Fruit fly (Drosophila melanogaster): ENCODE measurements around the gene AlaRS.

AlaRS gene

DNA sequence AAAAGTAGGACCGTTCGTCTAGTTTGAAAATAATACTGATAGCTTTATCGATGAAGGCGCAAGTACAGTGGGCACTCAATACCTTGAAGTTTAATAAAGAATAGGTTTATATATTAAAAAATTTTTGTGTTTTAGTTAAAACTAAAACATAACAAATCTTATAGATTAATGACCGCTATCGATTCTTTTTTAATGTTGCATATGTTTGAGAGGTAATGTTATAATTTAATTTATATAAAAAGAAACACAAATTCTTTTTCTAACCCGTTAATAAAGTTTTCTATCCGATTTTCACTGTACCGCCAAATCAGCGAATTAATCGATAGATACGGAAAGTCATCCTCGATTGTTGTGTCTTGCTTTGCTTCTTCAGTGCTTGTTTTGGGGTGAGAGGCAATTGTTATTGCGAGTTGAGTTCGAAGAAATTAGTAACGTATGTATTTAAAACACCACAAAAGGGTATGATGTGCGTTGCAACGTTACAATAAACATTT lies 2.6 kb upstream of the AlaRS start, which contains the start of the genes Dad1 and CG13384:
Gene Dad1 (minus strand): TSS at position 30 of the 494 bp plus-strand sequence.
Gene CG13384 (plus strand): TSS at position 348 of the 494 bp plus-strand sequence.
- TF ChIP-seq CG9948 (tag; optimal IDR thresholded peaks at IDR 0.05) = peak; percentile 92
- peak; percentile 78 for TF ChIP-seq CG12605 (GFP tag; IDR thresholded peaks at IDR 0.05)
- peak; percentile 86 for TF ChIP-seq CG8301 (tag; optimal IDR thresholded peaks at IDR 0.05)
- peak; percentile 61; the same call in 1 of the 2 replicates for TF ChIP-seq CG10348 (GFP tag; IDR thresholded peaks at IDR 0.05)
- TF ChIP-seq CG34367 (tag; optimal IDR thresholded peaks at IDR 0.05) = peak; percentile 86
- peak; percentile 93 for TF ChIP-seq CG14655 (GFP tag; optimal IDR thresholded peaks at IDR 0.05)
- peak; percentile 95 for TF ChIP-seq CG15710 (tag; optimal IDR thresholded peaks at IDR 0.05)
- peak; percentile 96 for TF ChIP-seq CG8159 (tag; optimal IDR thresholded peaks at IDR 0.05)
- no peak for TF ChIP-seq CG13204 (GFP tag; optimal IDR thresholded peaks at IDR 0.05)
- peak; percentile 30 for TF ChIP-seq gl (tag; optimal IDR thresholded peaks at IDR 0.05)
- peak; percentile 69 for TF ChIP-seq Pif1B (GFP tag; optimal IDR thresholded peaks at IDR 0.05)
- TF ChIP-seq Pif1A (GFP tag; optimal IDR thresholded peaks at IDR 0.05) = peak; percentile 33
- TF ChIP-seq fd96Ca (GFP tag; IDR thresholded peaks at IDR 0.05) = no peak
- TF ChIP-seq Ets98B (GFP tag; IDR thresholded peaks at IDR 0.05) = peak; percentile 76
- peak; percentile 86 for TF ChIP-seq D1 (tag; optimal IDR thresholded peaks at IDR 0.05)
- TF ChIP-seq CG17806 (tag; optimal IDR thresholded peaks at IDR 0.05) = peak; percentile 92
- peak; percentile 81 for TF ChIP-seq rn (GFP tag; IDR thresholded peaks at IDR 0.05)
- TF ChIP-seq CG32121 (GFP tag; IDR thresholded peaks at IDR 0.05) = peak; percentile 90
- peak; percentile 92 for TF ChIP-seq Snoo (tag; optimal IDR thresholded peaks at IDR 0.05)
- peak; percentile 88 for TF ChIP-seq CG4496 (GFP tag; IDR thresholded peaks at IDR 0.05)
- peak; percentile 22 for TF ChIP-seq EcR (GFP tag; optimal IDR thresholded peaks at IDR 0.05)

DNA sequence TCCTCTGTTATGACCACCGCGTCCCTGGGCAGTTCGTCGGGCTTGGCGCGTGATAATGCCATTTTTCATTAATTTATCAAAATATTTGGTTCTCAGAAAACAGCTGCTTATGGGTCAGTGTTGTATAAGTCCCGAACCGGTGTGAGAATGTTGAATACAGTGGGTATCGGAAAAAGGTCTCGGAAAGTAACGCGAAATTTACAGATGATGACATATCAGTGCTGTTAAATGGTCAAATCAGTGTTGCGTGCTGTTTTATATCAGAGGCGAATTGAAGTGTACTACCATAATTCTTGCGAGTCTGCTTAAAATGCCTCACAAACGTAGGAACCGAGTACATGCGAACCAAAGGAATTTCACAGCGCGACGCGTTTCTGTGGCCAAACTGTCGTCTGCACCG lies 1.1 kb upstream of the AlaRS start, which contains the start of the genes CG13392 and Rcd4:
Gene CG13392 (minus strand): TSS at position 162 of the 400 bp plus-strand sequence.
Gene Rcd4 (plus strand): TSS at position 216 of the 400 bp plus-strand sequence.
- TF ChIP-seq CG17806 (tag; optimal IDR thresholded peaks at IDR 0.05) = peak; percentile 34
- TF ChIP-seq CG14655 (GFP tag; optimal IDR thresholded peaks at IDR 0.05) = peak; percentile 25
- peak; percentile 15; the same call in 1 of the 2 replicates for TF ChIP-seq rn (GFP tag; IDR thresholded peaks at IDR 0.05)
- TF ChIP-seq CG32121 (GFP tag; IDR thresholded peaks at IDR 0.05) = no peak
- peak; percentile 80 for TF ChIP-seq CG4496 (GFP tag; IDR thresholded peaks at IDR 0.05)
- no peak for TF ChIP-seq D1 (tag; optimal IDR thresholded peaks at IDR 0.05)
- TF ChIP-seq Snoo (tag; optimal IDR thresholded peaks at IDR 0.05) = peak; percentile 67
- peak; percentile 37 for TF ChIP-seq CG15710 (tag; optimal IDR thresholded peaks at IDR 0.05)
- peak; percentile 0 for TF ChIP-seq EcR (GFP tag; optimal IDR thresholded peaks at IDR 0.05)
- TF ChIP-seq Ets98B (GFP tag; IDR thresholded peaks at IDR 0.05) = peak; percentile 66
- peak; percentile 34 for TF ChIP-seq Pif1B (GFP tag; optimal IDR thresholded peaks at IDR 0.05)
- TF ChIP-seq CG8301 (tag; optimal IDR thresholded peaks at IDR 0.05) = peak; percentile 17
- no peak for TF ChIP-seq CG13204 (GFP tag; optimal IDR thresholded peaks at IDR 0.05)
- TF ChIP-seq CG8159 (tag; optimal IDR thresholded peaks at IDR 0.05) = peak; percentile 47
- peak; percentile 7 for TF ChIP-seq CG34367 (tag; optimal IDR thresholded peaks at IDR 0.05)
- no peak for TF ChIP-seq CG10348 (GFP tag; IDR thresholded peaks at IDR 0.05)
- no peak; the same call in 2 of the 3 replicates for TF ChIP-seq fd96Ca (GFP tag; IDR thresholded peaks at IDR 0.05)
- TF ChIP-seq Pif1A (GFP tag; optimal IDR thresholded peaks at IDR 0.05) = peak; percentile 48
- TF ChIP-seq CG9948 (tag; optimal IDR thresholded peaks at IDR 0.05) = no peak
- TF ChIP-seq CG12605 (GFP tag; IDR thresholded peaks at IDR 0.05) = no peak
- TF ChIP-seq gl (tag; optimal IDR thresholded peaks at IDR 0.05) = peak; percentile 44

- peak; percentile 99 for TF ChIP-seq D1 (tag; optimal IDR thresholded peaks at IDR 0.05)
- peak; percentile 96 for TF ChIP-seq fd96Ca (GFP tag; IDR thresholded peaks at IDR 0.05)
- TF ChIP-seq CG12605 (GFP tag; IDR thresholded peaks at IDR 0.05) = peak; percentile 99
- TF ChIP-seq CG32121 (GFP tag; IDR thresholded peaks at IDR 0.05) = peak; percentile 100
- peak; percentile 98 for TF ChIP-seq CG13204 (GFP tag; optimal IDR thresholded peaks at IDR 0.05)
- peak; percentile 100 for TF ChIP-seq CG9948 (tag; optimal IDR thresholded peaks at IDR 0.05)
- peak; percentile 100 for TF ChIP-seq CG15710 (tag; optimal IDR thresholded peaks at IDR 0.05)
- peak; percentile 100 for TF ChIP-seq Ets98B (GFP tag; IDR thresholded peaks at IDR 0.05)
- peak; percentile 99 for TF ChIP-seq CG34367 (tag; optimal IDR thresholded peaks at IDR 0.05)
- peak; percentile 100 for TF ChIP-seq CG8159 (tag; optimal IDR thresholded peaks at IDR 0.05)
- TF ChIP-seq gl (tag; optimal IDR thresholded peaks at IDR 0.05) = peak; percentile 98
- peak; percentile 99 for TF ChIP-seq Pif1A (GFP tag; optimal IDR thresholded peaks at IDR 0.05)
- peak; percentile 97 for TF ChIP-seq CG10348 (GFP tag; IDR thresholded peaks at IDR 0.05)
- TF ChIP-seq Pif1B (GFP tag; optimal IDR thresholded peaks at IDR 0.05) = peak; percentile 99
- TF ChIP-seq Snoo (tag; optimal IDR thresholded peaks at IDR 0.05) = peak; percentile 100
- peak; percentile 100 for TF ChIP-seq CG4496 (GFP tag; IDR thresholded peaks at IDR 0.05)
- TF ChIP-seq EcR (GFP tag; optimal IDR thresholded peaks at IDR 0.05) = peak; percentile 72
- peak; percentile 99 for TF ChIP-seq rn (GFP tag; IDR thresholded peaks at IDR 0.05)
- peak; percentile 100 for TF ChIP-seq CG17806 (tag; optimal IDR thresholded peaks at IDR 0.05)
- peak; percentile 100 for TF ChIP-seq CG14655 (GFP tag; optimal IDR thresholded peaks at IDR 0.05)
- TF ChIP-seq CG8301 (tag; optimal IDR thresholded peaks at IDR 0.05) = peak; percentile 99
Observed at dm6 chr2L:8376717-8377116, 4.8 kb downstream of the AlaRS start, which contains the start of the genes CG13390 and CG17294. Gene CG13390, minus strand, starts transcription at chr2L:8376797. Gene CG17294, plus strand, starts transcription at chr2L:8377035.

DNA sequence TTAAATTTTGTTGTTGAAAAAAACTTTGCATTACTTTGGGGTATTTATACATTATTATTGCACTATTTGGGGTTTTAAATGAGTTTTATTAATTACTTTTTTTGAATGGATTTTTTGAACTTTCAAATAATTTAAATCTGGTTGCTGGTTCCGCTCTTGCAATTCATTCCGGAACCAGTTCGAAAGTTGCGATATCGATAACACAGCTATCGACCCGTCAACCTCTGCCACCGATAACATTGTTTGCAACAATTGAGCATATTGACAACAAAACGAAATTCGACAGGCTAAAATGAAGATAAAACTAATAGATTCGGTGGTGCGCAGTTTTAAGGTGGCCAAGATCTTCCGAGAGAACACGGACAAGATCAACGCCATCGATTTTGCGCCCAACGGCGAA lies 7.3 kb downstream of the AlaRS start, which contains the start of gene Wdr82:
Gene Wdr82 (plus strand): TSS at position 227 of the 400 bp plus-strand sequence.
- no peak for TF ChIP-seq CG34367 (tag; optimal IDR thresholded peaks at IDR 0.05)
- no peak for TF ChIP-seq CG10348 (GFP tag; IDR thresholded peaks at IDR 0.05)
- no peak for TF ChIP-seq Snoo (tag; optimal IDR thresholded peaks at IDR 0.05)
- no peak for TF ChIP-seq CG13204 (GFP tag; optimal IDR thresholded peaks at IDR 0.05)
- TF ChIP-seq CG8301 (tag; optimal IDR thresholded peaks at IDR 0.05) = no peak
- TF ChIP-seq gl (tag; optimal IDR thresholded peaks at IDR 0.05) = no peak
- no peak for TF ChIP-seq Pif1A (GFP tag; optimal IDR thresholded peaks at IDR 0.05)
- no peak for TF ChIP-seq Ets98B (GFP tag; IDR thresholded peaks at IDR 0.05)
- TF ChIP-seq CG14655 (GFP tag; optimal IDR thresholded peaks at IDR 0.05) = no peak
- no peak for TF ChIP-seq CG9948 (tag; optimal IDR thresholded peaks at IDR 0.05)
- TF ChIP-seq CG15710 (tag; optimal IDR thresholded peaks at IDR 0.05) = no peak
- no peak for TF ChIP-seq EcR (GFP tag; optimal IDR thresholded peaks at IDR 0.05)
- TF ChIP-seq CG17806 (tag; optimal IDR thresholded peaks at IDR 0.05) = no peak
- TF ChIP-seq CG32121 (GFP tag; IDR thresholded peaks at IDR 0.05) = no peak
- no peak for TF ChIP-seq fd96Ca (GFP tag; IDR thresholded peaks at IDR 0.05)
- TF ChIP-seq CG12605 (GFP tag; IDR thresholded peaks at IDR 0.05) = no peak
- no peak for TF ChIP-seq CG8159 (tag; optimal IDR thresholded peaks at IDR 0.05)
- TF ChIP-seq CG4496 (GFP tag; IDR thresholded peaks at IDR 0.05) = no peak
- TF ChIP-seq D1 (tag; optimal IDR thresholded peaks at IDR 0.05) = no peak

All from whole organism, pupa.